Fruit fly (Drosophila melanogaster) whole organism, embryonic: Measurements from ENCODE around the gene Unc-115a.

Experiments used
- Adf1 ChIP-seq: fragments of 200-800 bp; sonication (Bioruptor generic); IDR thresholded peaks from 2 replicates; pipeline ENCODE4 v1.3.6; 2022; ENCODE audit warnings: missing biosample characterization, missing genetic modification characterization
- Atf6 ChIP-seq: fragments of 200-800 bp; sonication (Bioruptor generic); IDR thresholded peaks from 2 replicates; pipeline ENCODE4 v1.3.6; 2022; ENCODE audit warnings: missing biosample characterization, missing genetic modification characterization
- B-H1 ChIP-seq: fragments of 200-800 bp; sonication (Bioruptor generic); IDR thresholded peaks from 3 replicates; pipeline ENCODE4 v1.3.6; 2022; ENCODE audit warnings: missing biosample characterization, missing genetic modification characterization
- CG10654 ChIP-seq: fragments of 200-800 bp; sonication (Bioruptor generic); optimal IDR thresholded peaks from 2 replicates; lab custom pipeline; 2016; ENCODE audit warnings: missing biosample characterization, missing genetic modification characterization
- CG12236 ChIP-seq: fragments of 200-800 bp; sonication (Bioruptor generic); optimal IDR thresholded peaks from 2 replicates; lab custom pipeline; 2016; ENCODE audit warnings: missing biosample characterization, missing genetic modification characterization
- CG12391 ChIP-seq: fragments of 200-800 bp; sonication (Bioruptor generic); optimal IDR thresholded peaks from 3 replicates; lab custom pipeline; 2018; ENCODE audit warnings: missing biosample characterization, mild to moderate bottlenecking, missing genetic modification characterization, moderate library complexity
- CG15011 ChIP-seq: fragments of 200-800 bp; sonication (Bioruptor generic); optimal IDR thresholded peaks from 3 replicates; lab custom pipeline; 2018; ENCODE audit warnings: missing biosample characterization, mild to moderate bottlenecking, missing genetic modification characterization
- CG1602 ChIP-seq: fragments of 200-800 bp; sonication (Bioruptor generic); optimal IDR thresholded peaks from 3 replicates; lab custom pipeline; 2016; ENCODE audit warnings: missing biosample characterization, missing genetic modification characterization
- CG1647 ChIP-seq: fragments of 200-800 bp; sonication (Bioruptor generic); optimal IDR thresholded peaks from 3 replicates; lab custom pipeline; 2016; ENCODE audit warnings: missing biosample characterization, missing genetic modification characterization
- CG16779 ChIP-seq: fragments of 200-800 bp; sonication (Bioruptor generic); IDR thresholded peaks from 2 replicates; pipeline ENCODE4 v1.3.6; 2022; ENCODE audit warnings: missing biosample characterization, missing genetic modification characterization
- CG16863 ChIP-seq: fragments of 200-800 bp; sonication (Bioruptor generic); optimal IDR thresholded peaks from 3 replicates; lab custom pipeline; 2016; ENCODE audit warnings: missing biosample characterization, missing genetic modification characterization
- CG4328 ChIP-seq: fragments of 200-800 bp; sonication (Bioruptor generic); optimal IDR thresholded peaks from 3 replicates; lab custom pipeline; 2017; ENCODE audit warnings: missing biosample characterization, missing genetic modification reagents, missing genetic modification characterization
- CG5180 ChIP-seq: fragments of 200-800 bp; sonication (Bioruptor generic); optimal IDR thresholded peaks from 3 replicates; lab custom pipeline; 2017; ENCODE audit warnings: missing biosample characterization, missing genetic modification characterization, mild to moderate bottlenecking, moderate library complexity, missing genetic modification reagents
- CG6654 ChIP-seq: fragments of 200-800 bp; sonication (Bioruptor generic); optimal IDR thresholded peaks from 2 replicates; lab custom pipeline; 2017; ENCODE audit warnings: missing biosample characterization, mild to moderate bottlenecking, missing genetic modification characterization
- CG6683 ChIP-seq: fragments of 200-800 bp; sonication (Bioruptor generic); optimal IDR thresholded peaks from 2 replicates; lab custom pipeline; 2017; ENCODE audit warnings: missing biosample characterization, mild to moderate bottlenecking, missing genetic modification characterization, missing genetic modification reagents
- CG6791 ChIP-seq: fragments of 200-800 bp; sonication (Bioruptor generic); IDR thresholded peaks from 3 replicates; pipeline ENCODE4 v1.3.6; 2022; ENCODE audit warnings: missing biosample characterization, missing genetic modification characterization; ENCODE audit not compliant: partially characterized antibody
- CG9797 ChIP-seq: fragments of 200-800 bp; sonication (Bioruptor generic); optimal IDR thresholded peaks from 3 replicates; lab custom pipeline; 2018; ENCODE audit warnings: missing biosample characterization, mild to moderate bottlenecking, missing genetic modification characterization
- CG9817 ChIP-seq: fragments of 200-800 bp; sonication (Bioruptor generic); optimal IDR thresholded peaks from 2 replicates; lab custom pipeline; 2018; ENCODE audit warnings: missing biosample characterization, mild to moderate bottlenecking, missing genetic modification characterization, moderate library complexity
- CkIIα-i1 ChIP-seq: fragments of 200-800 bp; sonication (Bioruptor generic); IDR thresholded peaks from 2 replicates; pipeline ENCODE4 v1.3.6; 2022; ENCODE audit warnings: missing biosample characterization, missing genetic modification characterization
- Ets65A ChIP-seq: fragments of 200-800 bp; sonication (Bioruptor generic); peaks from one replicate; lab custom pipeline; 2016; ENCODE audit warnings: missing biosample characterization, missing genetic modification characterization
- Gsc ChIP-seq: fragments of 200-800 bp; sonication (Bioruptor generic); IDR thresholded peaks from 2 replicates; pipeline ENCODE4 v1.3.6; 2022; ENCODE audit warnings: missing biosample characterization, missing genetic modification characterization
- Gug ChIP-seq: fragments of 200-800 bp; sonication (Bioruptor generic); IDR thresholded peaks from 4 replicates; pipeline ENCODE4 v1.3.6; 2022; ENCODE audit warnings: missing biosample characterization, missing genetic modification characterization
- HmgZ ChIP-seq: fragments of 200-800 bp; sonication (Bioruptor generic); optimal IDR thresholded peaks from 2 replicates; lab custom pipeline; 2018; ENCODE audit warnings: missing biosample characterization, mild to moderate bottlenecking, missing genetic modification characterization
- Hr78 ChIP-seq, 2 experiments: fragments of 200-800 bp in 1 of 2; fragments of >200 bp in 1 of 2; sonication (Bioruptor generic) in 1 of 2; optimal IDR thresholded peaks; 2 replicates each; lab custom pipeline; 2017 to 2019; ENCODE audit warnings: missing biosample characterization in 2 of 2, missing genetic modification characterization in 2 of 2, mild to moderate bottlenecking in 1 of 2, moderate library complexity in 1 of 2
- Rfx ChIP-seq: fragments of 200-800 bp; sonication (Bioruptor generic); IDR thresholded peaks from 2 replicates; pipeline ENCODE4 v1.3.6; 2022; ENCODE audit warnings: missing biosample characterization, missing genetic modification characterization
- TFAM ChIP-seq: fragments of 200-800 bp; sonication (Bioruptor generic); optimal IDR thresholded peaks from 2 replicates; lab custom pipeline; 2017; ENCODE audit warnings: missing biosample characterization, missing genetic modification characterization, inconsistent platforms
- ab ChIP-seq: fragments of 200-800 bp; sonication (Bioruptor generic); optimal IDR thresholded peaks from 2 replicates; lab custom pipeline; 2016; ENCODE audit warnings: missing biosample characterization, missing genetic modification characterization
- al ChIP-seq: fragments of 200-800 bp; sonication (Bioruptor generic); IDR thresholded peaks from 2 replicates; pipeline ENCODE4 v1.3.6; 2022; ENCODE audit warnings: missing biosample characterization, missing genetic modification characterization
- cad ChIP-seq: fragments of >200 bp; optimal IDR thresholded peaks from 2 replicates; lab custom pipeline; 2017; ENCODE audit warnings: missing biosample characterization, missing genetic modification characterization
- chif ChIP-seq, 2 experiments: fragments of 200-800 bp; sonication (Bioruptor generic); optimal IDR thresholded peaks; 3 replicates each; lab custom pipeline; 2016; ENCODE audit warnings: missing biosample characterization in 2 of 2, missing genetic modification characterization in 2 of 2
- chinmo ChIP-seq: fragments of 200-800 bp; sonication (Bioruptor generic); IDR thresholded peaks from 4 replicates; pipeline ENCODE4 v1.3.6; 2022; ENCODE audit warnings: missing biosample characterization, missing genetic modification characterization; ENCODE audit not compliant: partially characterized antibody
- chn ChIP-seq: fragments of 200-800 bp; sonication (Bioruptor generic); optimal IDR thresholded peaks from 2 replicates; lab custom pipeline; 2016; ENCODE audit warnings: missing biosample characterization, missing genetic modification characterization
- dan ChIP-seq: fragments of 200-800 bp; sonication (Bioruptor generic); IDR thresholded peaks from 2 replicates; pipeline ENCODE4 v1.3.6; 2022; ENCODE audit warnings: missing biosample characterization, missing genetic modification characterization
- emc ChIP-seq: fragments of 200-800 bp; sonication (Bioruptor generic); optimal IDR thresholded peaks from 2 replicates; lab custom pipeline; 2016; ENCODE audit warnings: missing biosample characterization, missing genetic modification characterization
- en ChIP-seq: fragments of 200-800 bp; sonication (Bioruptor generic); optimal IDR thresholded peaks from 2 replicates; lab custom pipeline; 2016; ENCODE audit warnings: missing biosample characterization, missing genetic modification characterization
- ewg ChIP-seq: fragments of 200-800 bp; sonication (Bioruptor generic); optimal IDR thresholded peaks from 3 replicates; lab custom pipeline; 2017; ENCODE audit warnings: mild to moderate bottlenecking, missing biosample characterization, missing genetic modification reagents, missing genetic modification characterization
- fd3F ChIP-seq: fragments of 200-800 bp; sonication (Bioruptor generic); optimal IDR thresholded peaks from 2 replicates; lab custom pipeline; 2018; ENCODE audit warnings: missing biosample characterization, mild to moderate bottlenecking, missing genetic modification characterization, moderate library complexity
- gcm ChIP-seq: fragments of 200-800 bp; sonication (Bioruptor generic); optimal IDR thresholded peaks from 2 replicates; lab custom pipeline; 2019; ENCODE audit warnings: missing biosample characterization, mild to moderate bottlenecking, missing genetic modification characterization, moderate library complexity
- grn ChIP-seq: fragments of 200-800 bp; sonication (Bioruptor generic); optimal IDR thresholded peaks from 3 replicates; lab custom pipeline; 2017; ENCODE audit warnings: missing biosample characterization, missing genetic modification characterization
- jing ChIP-seq: fragments of 200-800 bp; sonication (Bioruptor generic); optimal IDR thresholded peaks from 2 replicates; lab custom pipeline; 2018; ENCODE audit warnings: missing biosample characterization, mild to moderate bottlenecking, missing genetic modification characterization
- luna ChIP-seq: fragments of 200-800 bp; sonication (Bioruptor generic); optimal IDR thresholded peaks from 2 replicates; lab custom pipeline; 2016; ENCODE audit warnings: missing biosample characterization, missing genetic modification characterization
- mirr ChIP-seq: fragments of 200-800 bp; sonication (Bioruptor generic); optimal IDR thresholded peaks from 3 replicates; lab custom pipeline; 2018; ENCODE audit warnings: missing biosample characterization, mild to moderate bottlenecking, missing genetic modification characterization
- pfk ChIP-seq: fragments of 200-800 bp; sonication (Bioruptor generic); optimal IDR thresholded peaks from 2 replicates; lab custom pipeline; 2018; ENCODE audit warnings: missing biosample characterization, mild to moderate bottlenecking, missing genetic modification characterization, moderate library complexity
- pho ChIP-seq: fragments of 200-800 bp; sonication (Bioruptor generic); optimal IDR thresholded peaks from 2 replicates; lab custom pipeline; 2016; ENCODE audit warnings: missing biosample characterization, missing genetic modification characterization
- pita ChIP-seq: fragments of 200-800 bp; sonication (Bioruptor generic); optimal IDR thresholded peaks from 2 replicates; lab custom pipeline; 2017; ENCODE audit warnings: missing biosample characterization, mild to moderate bottlenecking, missing genetic modification characterization
- run ChIP-seq: fragments of 200-800 bp; sonication (Bioruptor generic); optimal IDR thresholded peaks from 3 replicates; lab custom pipeline; 2018; ENCODE audit warnings: missing biosample characterization, mild to moderate bottlenecking, missing genetic modification characterization
- sens-2 ChIP-seq: fragments of 200-800 bp; sonication (Bioruptor generic); IDR thresholded peaks from 2 replicates; pipeline ENCODE4 v1.3.6; 2022; ENCODE audit warnings: missing biosample characterization, missing genetic modification characterization
- sim ChIP-seq: fragments of 200-800 bp; sonication (Bioruptor generic); IDR thresholded peaks from 2 replicates; pipeline ENCODE4 v1.3.6; 2022; ENCODE audit warnings: missing biosample characterization, missing genetic modification characterization
- tna ChIP-seq: fragments of 200-800 bp; sonication (Bioruptor generic); IDR thresholded peaks from 2 replicates; pipeline ENCODE4 v1.3.6; 2022; ENCODE audit warnings: missing biosample characterization, missing genetic modification characterization; ENCODE audit not compliant: partially characterized antibody
- trem ChIP-seq: fragments of 200-800 bp; optimal IDR thresholded peaks from 3 replicates; lab custom pipeline; 2019; ENCODE audit warnings: missing biosample characterization, mild to moderate bottlenecking, missing genetic modification characterization, moderate library complexity
- zf30C ChIP-seq: fragments of 200-800 bp; sonication (Bioruptor generic); optimal IDR thresholded peaks from 3 replicates; lab custom pipeline; 2018; ENCODE audit warnings: missing biosample characterization, mild to moderate bottlenecking, missing genetic modification characterization

The Unc-115a gene

dm6 chr3R:9705008-9705628 is at the start of gene Unc-115a:
Gene Unc-115a, minus strand, starts transcription at chr3R:9705417.
- TF ChIP-seq CG16863 (peak; percentile 37), CG15011 (GFP tag; lab: Kevin White, UChicago) (no peak), gcm (peak; percentile 42), en (GFP tag; lab: Kevin White, UChicago) (no peak), Adf1 (no peak), ewg (GFP tag; lab: Kevin White, UChicago) (peak; percentile 15), run (no peak), CG1647 (GFP tag; lab: Kevin White, UChicago) (peak; percentile 36), al (GFP tag; lab: Robert Waterston, UW) (no peak), pita (GFP tag; lab: Kevin White, UChicago) (peak; percentile 99), CG1602 (GFP tag; lab: Kevin White, UChicago) (no peak), B-H1 (GFP tag; lab: Robert Waterston, UW) (no peak), sim (no peak), Ets65A (GFP tag; lab: Kevin White, UChicago) (peak; percentile 90), CG12391 (tag; lab: Kevin White, UChicago) (peak; percentile 59), fd3F (GFP tag; lab: Kevin White, UChicago) (no peak), CG5180 (GFP tag; lab: Kevin White, UChicago) (no peak), Rfx (no peak), sens-2 (GFP tag; lab: Robert Waterston, UW) (no peak), CG12236 (GFP tag; lab: Kevin White, UChicago) (peak; percentile 43), CkIIα-i1 (GFP tag; lab: Robert Waterston, UW) (no peak), emc (GFP tag; lab: Kevin White, UChicago) (no peak), HmgZ (tag; lab: Kevin White, UChicago) (peak; percentile 92), chinmo (GFP tag; lab: Robert Waterston, UW) (no peak), chn (GFP tag; lab: Kevin White, UChicago) (peak; percentile 68), trem (peak; percentile 79), zf30C (GFP tag; lab: Kevin White, UChicago) (peak; percentile 30), tna (GFP tag; lab: Robert Waterston, UW) (no peak), chif (GFP tag; optimal IDR thresholded peaks at IDR 0.05; lab: Kevin White, UChicago) (peak in 1 of 2 experiments; percentile 20), jing (GFP tag; lab: Kevin White, UChicago) (no peak), Atf6 (no peak), Hr78 (GFP tag; optimal IDR thresholded peaks at IDR 0.05; lab: Kevin White, UChicago) (no peak), ab (GFP tag; lab: Kevin White, UChicago) (no peak), dan (GFP tag; lab: Robert Waterston, UW) (no peak), pho (GFP tag; lab: Kevin White, UChicago) (peak; percentile 80), pfk (GFP tag; lab: Kevin White, UChicago) (no peak), cad (GFP tag; lab: Kevin White, UChicago) (no peak), CG10654 (no peak), CG16779 (GFP tag; lab: Robert Waterston, UW) (no peak), CG6654 (GFP tag; lab: Kevin White, UChicago) (no peak), CG4328 (no peak), CG6791 (GFP tag; lab: Robert Waterston, UW) (no peak), CG6683 (GFP tag; lab: Kevin White, UChicago) (no peak), TFAM (GFP tag; lab: Kevin White, UChicago) (no peak), mirr (GFP tag; lab: Kevin White, UChicago) (peak; percentile 40), Gug (GFP tag; lab: Robert Waterston, UW) (peak; percentile 45; the same call in 2 of the 4 replicates), CG9797 (GFP tag; lab: Kevin White, UChicago) (peak; percentile 84), CG9817 (tag; lab: Kevin White, UChicago) (peak; percentile 42), Gsc (GFP tag; lab: Robert Waterston, UW) (no peak), grn (GFP tag; lab: Kevin White, UChicago) (peak; percentile 70), luna (GFP tag; lab: Kevin White, UChicago) (peak; percentile 8)
